Fruit fly (Drosophila melanogaster) whole organism, embryonic: Measurements from ENCODE around the gene Pif1B.

Experiments used
- Abd-B ChIP-seq: fragments of 200-800 bp; sonication (Bioruptor generic); optimal IDR thresholded peaks from 2 replicates; lab custom pipeline; 2018; ENCODE audit warnings: missing biosample characterization, mild to moderate bottlenecking, missing genetic modification characterization, moderate library complexity
- Atf-2 ChIP-seq: fragments of 200-800 bp; sonication (Bioruptor generic); optimal IDR thresholded peaks from 2 replicates; lab custom pipeline; 2016; ENCODE audit warnings: missing biosample characterization, missing genetic modification characterization
- Atf6 ChIP-seq: fragments of 200-800 bp; sonication (Bioruptor generic); IDR thresholded peaks from 2 replicates; pipeline ENCODE4 v1.3.6; 2022; ENCODE audit warnings: missing biosample characterization, missing genetic modification characterization
- CG11085 ChIP-seq: fragments of 200-800 bp; sonication (Bioruptor generic); IDR thresholded peaks from 2 replicates; pipeline ENCODE4 v1.3.6; 2022; ENCODE audit warnings: missing biosample characterization, missing genetic modification characterization
- CG11093 ChIP-seq: fragments of 200-800 bp; sonication (Bioruptor generic); IDR thresholded peaks from 3 replicates; pipeline ENCODE4 v1.3.6; 2022; ENCODE audit warnings: missing biosample characterization, missing genetic modification characterization
- CG11695 ChIP-seq: fragments of 200-800 bp; sonication (Bioruptor generic); IDR thresholded peaks from 3 replicates; pipeline ENCODE4 v1.3.6; 2022; ENCODE audit warnings: missing biosample characterization, missing genetic modification characterization
- CG12299 ChIP-seq: fragments of 200-800 bp; sonication (Bioruptor generic); optimal IDR thresholded peaks from 2 replicates; lab custom pipeline; 2018; ENCODE audit warnings: missing biosample characterization, mild to moderate bottlenecking, missing genetic modification characterization
- CG13123 ChIP-seq: fragments of 200-800 bp; sonication (Bioruptor generic); optimal IDR thresholded peaks from 2 replicates; lab custom pipeline; 2016; ENCODE audit warnings: missing biosample characterization, missing genetic modification characterization
- CG14667 ChIP-seq: fragments of 200-800 bp; sonication (Bioruptor generic); IDR thresholded peaks from 2 replicates; pipeline ENCODE4 v1.3.6; 2022; ENCODE audit warnings: missing biosample characterization, missing genetic modification characterization
- CG17568 ChIP-seq: fragments of 200-800 bp; sonication (Bioruptor generic); optimal IDR thresholded peaks from 2 replicates; lab custom pipeline; 2018; ENCODE audit warnings: missing biosample characterization, mild to moderate bottlenecking, missing genetic modification characterization, moderate library complexity
- CG2120 ChIP-seq: fragments of 200-800 bp; sonication (Bioruptor generic); optimal IDR thresholded peaks from 3 replicates; lab custom pipeline; 2016; ENCODE audit warnings: missing biosample characterization, missing genetic modification characterization
- CG2678 ChIP-seq: fragments of 200-800 bp; sonication (Bioruptor generic); optimal IDR thresholded peaks from 3 replicates; lab custom pipeline; 2019; ENCODE audit warnings: missing biosample characterization, mild to moderate bottlenecking, missing genetic modification characterization, moderate library complexity
- CG2712 ChIP-seq: fragments of 200-800 bp; optimal IDR thresholded peaks from 3 replicates; lab custom pipeline; 2019; ENCODE audit warnings: missing biosample characterization, mild to moderate bottlenecking, missing genetic modification characterization, moderate library complexity
- CG32767 ChIP-seq: fragments of 200-800 bp; sonication (Bioruptor generic); IDR thresholded peaks from 2 replicates; pipeline ENCODE4 v1.3.6; 2022; ENCODE audit warnings: missing biosample characterization, missing genetic modification characterization
- CG33213 ChIP-seq: fragments of 200-800 bp; sonication (Bioruptor generic); optimal IDR thresholded peaks from 3 replicates; lab custom pipeline; 2016; ENCODE audit warnings: missing biosample characterization, missing genetic modification characterization
- CG4820 ChIP-seq: fragments of 200-800 bp; sonication (Bioruptor generic); optimal IDR thresholded peaks from 3 replicates; lab custom pipeline; 2016; ENCODE audit warnings: missing biosample characterization, missing genetic modification characterization
- CG6813 ChIP-seq: fragments of 200-800 bp; sonication (Bioruptor generic); optimal IDR thresholded peaks from 2 replicates; lab custom pipeline; 2017; ENCODE audit warnings: missing biosample characterization, missing genetic modification characterization, mild to moderate bottlenecking, moderate library complexity, missing genetic modification reagents
- CG7839 ChIP-seq: fragments of 200-800 bp; sonication (Bioruptor generic); optimal IDR thresholded peaks from 3 replicates; lab custom pipeline; 2018; ENCODE audit warnings: missing biosample characterization, mild to moderate bottlenecking, missing genetic modification characterization, moderate library complexity
- CG8089 ChIP-seq: fragments of 200-800 bp; sonication (Bioruptor generic); optimal IDR thresholded peaks from 3 replicates; lab custom pipeline; 2016; ENCODE audit warnings: missing biosample characterization, missing genetic modification characterization
- CG9797 ChIP-seq: fragments of 200-800 bp; sonication (Bioruptor generic); optimal IDR thresholded peaks from 3 replicates; lab custom pipeline; 2018; ENCODE audit warnings: missing biosample characterization, mild to moderate bottlenecking, missing genetic modification characterization
- Ets65A ChIP-seq: fragments of 200-800 bp; sonication (Bioruptor generic); peaks from one replicate; lab custom pipeline; 2016; ENCODE audit warnings: missing biosample characterization, missing genetic modification characterization
- HLH3B ChIP-seq: fragments of 200-800 bp; sonication (Bioruptor generic); IDR thresholded peaks from 2 replicates; pipeline ENCODE4 v1.3.6; 2022; ENCODE audit warnings: missing biosample characterization, missing genetic modification characterization
- Hr51 ChIP-seq, 2 experiments: fragments of 200-800 bp; sonication (Bioruptor generic); optimal IDR thresholded peaks; 2 replicates in 1 of 2; 3 replicates in 1 of 2; lab custom pipeline; 2016 to 2018; ENCODE audit warnings: missing biosample characterization in 2 of 2, missing genetic modification characterization in 2 of 2, mild to moderate bottlenecking in 1 of 2, moderate library complexity in 1 of 2
- Hsf ChIP-seq: fragments of 200-800 bp; sonication (Bioruptor generic); optimal IDR thresholded peaks from 3 replicates; lab custom pipeline; 2016; ENCODE audit warnings: missing biosample characterization, missing genetic modification characterization
- Max ChIP-seq: fragments of 200-800 bp; sonication (Bioruptor generic); optimal IDR thresholded peaks from 2 replicates; lab custom pipeline; 2016; ENCODE audit warnings: missing biosample characterization, mild to moderate bottlenecking, missing genetic modification characterization
- Med ChIP-seq: fragments of 200-800 bp; sonication (Bioruptor generic); peaks from one replicate; lab custom pipeline; 2016; ENCODE audit warnings: missing biosample characterization, missing genetic modification characterization, mild to moderate bottlenecking, inconsistent platforms, moderate library complexity
- NC2β ChIP-seq: fragments of 200-800 bp; sonication (Bioruptor generic); optimal IDR thresholded peaks from 2 replicates; lab custom pipeline; 2016; ENCODE audit warnings: missing biosample characterization, missing genetic modification characterization
- Oli ChIP-seq: fragments of 200-800 bp; sonication (Bioruptor generic); optimal IDR thresholded peaks from 2 replicates; lab custom pipeline; 2018; ENCODE audit warnings: missing biosample characterization, mild to moderate bottlenecking, missing genetic modification characterization, moderate library complexity
- Six4 ChIP-seq: fragments of 200-800 bp; sonication (Bioruptor generic); optimal IDR thresholded peaks from 2 replicates; lab custom pipeline; 2016; ENCODE audit warnings: missing biosample characterization, missing genetic modification characterization
- Spps ChIP-seq: fragments of 200-800 bp; sonication (Bioruptor generic); optimal IDR thresholded peaks from 2 replicates; lab custom pipeline; 2018; ENCODE audit warnings: missing biosample characterization, mild to moderate bottlenecking, missing genetic modification characterization
- Stat92E ChIP-seq, 3 experiments: fragments of >200 bp in 2 of 3; fragments of 200-800 bp in 1 of 3; sonication (Bioruptor generic) in 1 of 3; optimal IDR thresholded peaks; 2 replicates each; lab custom pipeline; 2017 to 2019; ENCODE audit warnings: missing biosample characterization in 3 of 3, missing genetic modification characterization in 3 of 3, mild to moderate bottlenecking in 1 of 3, moderate library complexity in 1 of 3
- ab ChIP-seq: fragments of 200-800 bp; sonication (Bioruptor generic); optimal IDR thresholded peaks from 2 replicates; lab custom pipeline; 2016; ENCODE audit warnings: missing biosample characterization, missing genetic modification characterization
- ato ChIP-seq: fragments of 200-800 bp; sonication (Bioruptor generic); IDR thresholded peaks from 2 replicates; pipeline ENCODE4 v1.3.6; 2022; ENCODE audit warnings: missing biosample characterization, missing genetic modification characterization; ENCODE audit not compliant: partially characterized antibody
- dan ChIP-seq: fragments of 200-800 bp; sonication (Bioruptor generic); IDR thresholded peaks from 2 replicates; pipeline ENCODE4 v1.3.6; 2022; ENCODE audit warnings: missing biosample characterization, missing genetic modification characterization
- dmrt99B ChIP-seq: fragments of 200-800 bp; sonication (Bioruptor generic); optimal IDR thresholded peaks from 2 replicates; lab custom pipeline; 2018; ENCODE audit warnings: missing biosample characterization, mild to moderate bottlenecking, missing genetic modification characterization, moderate library complexity
- luna ChIP-seq: fragments of 200-800 bp; sonication (Bioruptor generic); optimal IDR thresholded peaks from 2 replicates; lab custom pipeline; 2016; ENCODE audit warnings: missing biosample characterization, missing genetic modification characterization
- mam ChIP-seq: fragments of 200-800 bp; sonication (Bioruptor generic); optimal IDR thresholded peaks from 3 replicates; lab custom pipeline; 2016; ENCODE audit warnings: missing biosample characterization, missing genetic modification characterization
- nau ChIP-seq: fragments of 200-800 bp; sonication (Bioruptor generic); optimal IDR thresholded peaks from 3 replicates; lab custom pipeline; 2017; ENCODE audit warnings: missing biosample characterization, mild to moderate bottlenecking, missing genetic modification characterization, missing genetic modification reagents
- nmo ChIP-seq: fragments of 200-800 bp; sonication (Bioruptor generic); optimal IDR thresholded peaks from 2 replicates; lab custom pipeline; 2018; ENCODE audit warnings: missing biosample characterization, mild to moderate bottlenecking, missing genetic modification characterization, moderate library complexity
- org-1 ChIP-seq: fragments of 200-800 bp; sonication (Bioruptor generic); optimal IDR thresholded peaks from 2 replicates; lab custom pipeline; 2017; ENCODE audit warnings: missing biosample characterization, missing genetic modification characterization
- pfk ChIP-seq: fragments of 200-800 bp; sonication (Bioruptor generic); optimal IDR thresholded peaks from 2 replicates; lab custom pipeline; 2018; ENCODE audit warnings: missing biosample characterization, mild to moderate bottlenecking, missing genetic modification characterization, moderate library complexity
- salm ChIP-seq: fragments of 200-800 bp; sonication (Bioruptor generic); optimal IDR thresholded peaks from 2 replicates; lab custom pipeline; 2018; ENCODE audit warnings: missing biosample characterization, mild to moderate bottlenecking, missing genetic modification characterization
- sc ChIP-seq, 3 experiments: fragments of >200 bp in 2 of 3; fragments of 200-800 bp in 1 of 3; sonication (Bioruptor generic) in 1 of 3; optimal IDR thresholded peaks; 2 replicates in 2 of 3; 3 replicates in 1 of 3; lab custom pipeline; 2017; ENCODE audit warnings: mild to moderate bottlenecking in 1 of 3, missing biosample characterization in 1 of 3, missing genetic modification characterization in 1 of 3, missing genetic modification reagents in 1 of 3
- sens ChIP-seq: fragments of 200-800 bp; sonication (Bioruptor generic); peaks from one replicate; lab custom pipeline; 2016; ENCODE audit warnings: missing biosample characterization, missing genetic modification characterization
- tap ChIP-seq: fragments of 200-800 bp; optimal IDR thresholded peaks from 3 replicates; lab custom pipeline; 2019; ENCODE audit warnings: missing biosample characterization, mild to moderate bottlenecking, missing genetic modification characterization, moderate library complexity
- tin ChIP-seq: fragments of 200-800 bp; sonication (Bioruptor generic); optimal IDR thresholded peaks from 3 replicates; lab custom pipeline; 2016; ENCODE audit warnings: missing biosample characterization, missing genetic modification characterization
- trem ChIP-seq: fragments of 200-800 bp; optimal IDR thresholded peaks from 3 replicates; lab custom pipeline; 2019; ENCODE audit warnings: missing biosample characterization, mild to moderate bottlenecking, missing genetic modification characterization, moderate library complexity
- twi ChIP-seq: fragments of 200-800 bp; optimal IDR thresholded peaks from 2 replicates; lab custom pipeline; 2019; ENCODE audit warnings: missing biosample characterization, mild to moderate bottlenecking, missing genetic modification characterization, moderate library complexity
- tx ChIP-seq: fragments of 200-800 bp; sonication (Bioruptor generic); optimal IDR thresholded peaks from 2 replicates; lab custom pipeline; 2016; ENCODE audit warnings: missing biosample characterization, missing genetic modification characterization
- z ChIP-seq: fragments of 200-800 bp; sonication (Bioruptor generic); IDR thresholded peaks from 3 replicates; pipeline ENCODE4 v1.3.6; 2022; ENCODE audit warnings: missing biosample characterization, missing genetic modification characterization

The Pif1B gene

dm6 chr3R:8808518-8808921, 7.5 kb upstream of the Pif1B start (continued):
- TF ChIP-seq CG33213 (peak; percentile 40), sens (peak; percentile 97), tx (peak; percentile 9), Abd-B (GFP tag; lab: Kevin White, UChicago) (peak; percentile 47), NC2β (GFP tag; lab: Kevin White, UChicago) (peak; percentile 68), CG6813 (peak; percentile 75), ato (GFP tag; lab: Robert Waterston, UW) (no peak), CG9797 (GFP tag; lab: Kevin White, UChicago) (no peak), ab (GFP tag; lab: Kevin White, UChicago) (no peak), CG14667 (GFP tag; lab: Robert Waterston, UW) (no peak), CG11093 (GFP tag; lab: Robert Waterston, UW) (0 out of 3 replicates have a peak, but pooled peaks have one; percentile 23), Hr51 (GFP tag; optimal IDR thresholded peaks at IDR 0.05; lab: Kevin White, UChicago) (peak in 1 of 2 experiments; percentile 55), CG2120 (GFP tag; lab: Kevin White, UChicago) (peak; percentile 45), dan (GFP tag; lab: Robert Waterston, UW) (no peak; the same call in 1 of the 2 replicates), luna (GFP tag; lab: Kevin White, UChicago) (no peak), Med (GFP tag; lab: Kevin White, UChicago) (peak; percentile 77), Six4 (peak; percentile 56), org-1 (GFP tag; lab: Kevin White, UChicago) (peak; percentile 51), pfk (no peak), Stat92E (GFP tag; optimal IDR thresholded peaks at IDR 0.05; lab: Kevin White, UChicago) (peak in 1 of 3 experiments; percentile 71), CG4820 (peak; percentile 73), Max (peak; percentile 66), Oli (tag; lab: Kevin White, UChicago) (peak; percentile 73), Spps (tag; lab: Kevin White, UChicago) (peak; percentile 85), CG13123 (GFP tag; lab: Kevin White, UChicago) (peak; percentile 19), twi (tag; lab: Kevin White, UChicago) (peak; percentile 76), HLH3B (GFP tag; lab: Robert Waterston, UW) (peak; percentile 28; the same call in 1 of the 2 replicates), sc (optimal IDR thresholded peaks at IDR 0.05; lab: Kevin White, UChicago) (no peak), sc (GFP tag; optimal IDR thresholded peaks at IDR 0.05; lab: Kevin White, UChicago) (peak; percentile 81), tap (tag; lab: Kevin White, UChicago) (peak; percentile 41), tin (peak; percentile 66), Ets65A (no peak), salm (tag; lab: Kevin White, UChicago) (peak; percentile 59), CG7839 (tag; lab: Kevin White, UChicago) (peak; percentile 80), CG12299 (peak; percentile 42), CG32767 (GFP tag; lab: Robert Waterston, UW) (0 out of 2 replicates have a peak, but pooled peaks have one; percentile 34), z (GFP tag; lab: Robert Waterston, UW) (no peak), Atf-2 (peak; percentile 67), Hsf (GFP tag; lab: Kevin White, UChicago) (peak; percentile 67), nmo (peak; percentile 87), trem (tag; lab: Kevin White, UChicago) (peak; percentile 91), CG2678 (tag; lab: Kevin White, UChicago) (peak; percentile 77), CG2712 (tag; lab: Kevin White, UChicago) (peak; percentile 94), dmrt99B (tag; lab: Kevin White, UChicago) (peak; percentile 61), CG8089 (peak; percentile 51), mam (GFP tag; lab: Kevin White, UChicago) (peak; percentile 11), CG17568 (peak; percentile 43), Atf6 (peak; percentile 34), CG11085 (GFP tag; lab: Robert Waterston, UW) (no peak), nau (GFP tag; lab: Kevin White, UChicago) (peak; percentile 2), CG11695 (GFP tag; lab: Robert Waterston, UW) (peak; percentile 27; the same call in 1 of the 3 replicates)
